Worm (Caenorhabditis elegans): ENCODE measurements around the gene T26C5.2.
A peak's percentile ranks its signal among the peaks of the same experiment; 100 is the strongest.

The T26C5.2 gene

DNA sequence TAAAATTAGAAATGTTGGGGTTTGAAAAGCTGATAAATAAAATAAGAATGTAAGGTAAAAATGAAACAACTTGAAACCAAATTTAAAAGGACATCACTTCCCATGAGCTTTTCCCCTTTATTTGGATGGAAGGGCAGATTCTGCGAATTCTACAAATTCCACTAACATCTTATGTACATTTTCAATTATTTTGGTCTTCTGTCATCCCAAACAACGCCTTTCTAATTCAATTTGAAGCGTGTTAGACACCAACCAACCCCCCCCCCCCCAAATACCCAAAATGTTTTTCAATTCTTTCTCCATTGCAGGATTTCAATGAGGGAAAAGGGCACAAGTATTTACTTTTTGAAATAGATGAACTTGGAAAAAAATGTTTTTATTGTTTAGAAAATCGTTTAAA is 32.7 kb downstream of the T26C5.2 start:
- TF ChIP-seq zag-1 (tag; optimal IDR thresholded peaks at IDR 0.05): no peak
- TF ChIP-seq aha-1 (tag): peak; percentile 64

DNA sequence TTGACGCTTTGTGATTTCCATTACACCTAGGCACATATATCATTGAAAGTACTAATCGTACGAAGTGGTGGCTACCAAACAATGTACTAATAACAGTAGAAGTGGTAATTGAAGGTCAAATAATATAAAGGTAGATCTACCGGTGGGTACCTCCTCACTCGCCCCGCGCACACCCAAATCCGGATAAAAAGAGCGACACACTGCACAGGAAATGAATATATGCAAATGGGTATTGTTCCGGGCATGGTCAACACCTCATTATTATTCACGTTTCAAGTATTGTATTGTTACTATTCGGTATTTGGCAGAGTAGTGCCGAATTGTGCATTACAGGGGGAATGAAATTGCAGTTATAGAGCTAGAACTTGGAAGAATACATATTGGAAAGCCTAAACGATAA is 33.2 kb downstream of the T26C5.2 start:
- TF ChIP-seq tra-1 (GFP tag; IDR thresholded peaks at IDR 0.05) (no peak), sdz-12 (GFP tag; optimal IDR thresholded peaks at IDR 0.05) (no peak), nhr-11 (tag; optimal IDR thresholded peaks at IDR 0.05) (no peak), fkh-10 (GFP tag; optimal IDR thresholded peaks at IDR 0.05) (no peak), lin-1 (GFP tag; IDR thresholded peaks at IDR 0.05) (no peak), Y5F2A.4 (GFP tag; optimal IDR thresholded peaks at IDR 0.05) (no peak), unc-62 (GFP tag; optimal IDR thresholded peaks at IDR 0.05 in 1 of 2) (no peak), unc-62 (tag; optimal IDR thresholded peaks at IDR 0.05) (no peak), hif-1 (tag; optimal IDR thresholded peaks at IDR 0.05) (no peak), nhr-10 (tag; optimal IDR thresholded peaks at IDR 0.05) (no peak)

DNA sequence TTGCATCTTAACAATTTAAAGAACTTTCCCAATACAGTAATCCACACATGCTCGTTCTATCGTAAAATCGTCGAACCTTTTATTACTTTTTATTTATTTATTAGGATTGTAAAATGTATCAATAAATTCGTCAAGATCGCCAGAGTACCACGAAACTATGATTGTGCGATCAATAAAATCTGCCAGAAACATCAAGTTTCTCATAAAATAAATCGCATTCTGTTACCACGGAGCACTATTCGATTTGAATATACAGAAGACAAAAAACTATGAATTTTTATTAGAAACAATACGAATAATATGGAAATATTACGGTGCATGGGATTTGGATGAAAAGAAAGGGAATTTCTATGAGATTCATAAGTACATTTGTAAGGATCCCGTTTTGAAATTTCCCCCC is 33.7 kb downstream of the T26C5.2 start, which contains the start of gene C01G6.2:
Gene C01G6.2 (plus strand): TSS at position 301 of the 400 bp plus-strand sequence.
- TF ChIP-seq unc-62 (GFP tag; optimal IDR thresholded peaks at IDR 0.05 in 1 of 2) (peak in 1 of 2 experiments; percentile 17), unc-62 (tag; optimal IDR thresholded peaks at IDR 0.05) (no peak), lin-39 (tag; optimal IDR thresholded peaks at IDR 0.05) (no peak)

DNA sequence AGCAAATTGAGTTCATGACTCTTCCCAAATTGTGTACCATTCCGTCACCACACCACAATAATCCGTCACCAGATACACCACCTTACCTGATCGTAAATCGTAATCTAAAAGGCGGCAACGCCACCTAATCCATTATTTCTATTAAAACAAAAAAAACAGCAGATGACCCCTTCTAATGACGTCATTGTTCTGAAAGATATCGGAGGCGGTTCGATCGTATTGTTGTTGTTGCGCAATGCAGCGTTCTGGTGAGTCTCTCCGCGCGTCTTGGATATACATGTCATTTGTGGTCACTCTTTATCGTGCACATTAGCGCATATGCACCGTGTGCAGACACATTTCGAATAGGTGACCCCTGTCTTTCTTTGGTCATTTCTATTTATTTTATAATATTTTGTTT is 36.0 kb downstream of the T26C5.2 start:
- TF ChIP-seq arid-1 (GFP tag; conservative IDR thresholded peaks at IDR 0.05): no peak
- peak in 1 of 2 experiments; percentile 30 for TF ChIP-seq unc-62 (GFP tag; optimal IDR thresholded peaks at IDR 0.05 in 1 of 2)
- no peak for TF ChIP-seq unc-62 (tag; optimal IDR thresholded peaks at IDR 0.05)
- no peak for TF ChIP-seq nhr-102 (tag; optimal IDR thresholded peaks at IDR 0.05)

DNA sequence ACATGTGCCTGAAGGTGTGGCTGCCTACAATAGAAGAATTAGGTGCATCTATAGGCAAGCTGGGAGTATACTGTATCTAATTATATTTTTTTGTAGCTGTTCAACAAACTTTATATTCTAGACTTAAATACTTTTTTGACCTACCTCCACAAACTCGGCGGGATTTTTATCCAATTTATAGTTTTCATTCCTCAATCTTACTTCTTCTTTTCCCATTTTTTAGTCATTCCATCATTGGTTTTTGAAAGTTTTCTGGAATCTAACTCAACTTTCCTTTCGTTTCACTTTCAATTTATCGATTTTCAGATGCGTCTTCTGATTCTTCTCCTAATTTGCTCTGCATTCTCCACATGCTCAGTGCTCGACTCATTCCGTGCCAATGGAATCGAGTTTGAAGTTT is 36.6 kb downstream of the T26C5.2 start, which contains the start of gene C01G6.3:
Gene C01G6.3 (plus strand): TSS at position 301 of the 400 bp plus-strand sequence.
- TF ChIP-seq ZK337.2 (GFP tag; IDR thresholded peaks at IDR 0.05) (no peak), F44E2.7 (GFP tag; IDR thresholded peaks at IDR 0.05) (no peak), madf-5 (GFP tag; IDR thresholded peaks at IDR 0.05) (no peak), mes-2 (tag; optimal IDR thresholded peaks at IDR 0.05; ENCODE audit: poor library complexity, severe bottlenecking) (no peak), ceh-62 (tag; optimal IDR thresholded peaks at IDR 0.05) (no peak), zip-11 (GFP tag; IDR thresholded peaks at IDR 0.05) (no peak), lin-38 (GFP tag; IDR thresholded peaks at IDR 0.05) (no peak), nhr-111 (GFP tag; optimal IDR thresholded peaks at IDR 0.05) (no peak), ceh-32 (tag; optimal IDR thresholded peaks at IDR 0.05; ENCODE audit: poor library complexity) (no peak), cey-2 (tag; optimal IDR thresholded peaks at IDR 0.05; ENCODE audit: borderline replicate concordance, insufficient read depth) (no peak), ceh-28 (tag; optimal IDR thresholded peaks at IDR 0.05) (no peak), F49E8.2 (tag; optimal IDR thresholded peaks at IDR 0.05; ENCODE audit: borderline replicate concordance) (no peak), aly-2 (tag; optimal IDR thresholded peaks at IDR 0.05) (no peak), mep-1 (tag; optimal IDR thresholded peaks at IDR 0.05) (no peak), hlh-30 (tag; optimal IDR thresholded peaks at IDR 0.05; ENCODE audit: insufficient read depth) (no peak), fkh-10 (GFP tag; optimal IDR thresholded peaks at IDR 0.05) (no peak), dve-1 (tag; optimal IDR thresholded peaks at IDR 0.05; ENCODE audit: insufficient read depth) (no peak), spr-1 (tag; optimal IDR thresholded peaks at IDR 0.05) (no peak)

DNA sequence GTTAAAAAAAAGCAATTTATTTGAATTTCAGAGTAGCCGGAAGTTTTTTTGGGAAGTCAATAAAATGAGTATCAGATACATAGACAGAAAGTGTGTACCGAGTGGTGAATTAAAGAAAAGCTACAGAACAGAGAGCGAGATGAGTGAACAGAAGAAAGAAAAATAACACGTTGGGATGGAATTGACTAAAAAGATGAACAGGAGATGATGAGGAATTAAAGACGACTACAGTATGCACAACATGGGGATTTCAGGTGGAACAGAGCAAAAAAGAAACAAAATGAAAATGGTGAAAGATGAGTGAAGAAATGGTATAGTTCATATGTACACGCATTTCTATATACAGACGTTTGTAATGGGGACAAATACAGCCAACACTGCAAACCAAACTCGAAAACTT is 38.3 kb downstream of the T26C5.2 start:
- no peak for TF ChIP-seq dpl-1 (GFP tag; optimal IDR thresholded peaks at IDR 0.05)
- TF ChIP-seq unc-62 (GFP tag; optimal IDR thresholded peaks at IDR 0.05 in 1 of 2): peak in 1 of 2 experiments; percentile 92
- TF ChIP-seq unc-62 (tag; optimal IDR thresholded peaks at IDR 0.05): no peak
- no peak for TF ChIP-seq spr-3 (GFP tag; optimal IDR thresholded peaks at IDR 0.05)
- no peak for TF ChIP-seq attf-4 (tag; optimal IDR thresholded peaks at IDR 0.05)
